Worm (Caenorhabditis elegans) whole organism, early embryonic: Measurements from ENCODE around the gene kcnl-3.

ENCODE experiments used
- aly-1 ChIP-seq: sonication (generic microtip); optimal IDR thresholded peaks from 2 replicates; lab custom pipeline; 2016; ENCODE audit warnings: missing genetic modification characterization, missing compliant biosample characterization
- ama-1 ChIP-seq: fragments of 150-350 bp; optimal IDR thresholded peaks from 2 replicates; lab custom pipeline; 2014
- ceh-13 ChIP-seq: fragments of 200-800 bp; sonication (Bioruptor generic); optimal IDR thresholded peaks from 2 replicates; lab custom pipeline; 2018; ENCODE audit warnings: mild to moderate bottlenecking, missing genetic modification characterization, missing compliant biosample characterization
- flt-1 ChIP-seq: fragments of 200-800 bp; sonication (Bioruptor generic); IDR thresholded peaks from 2 replicates; pipeline ENCODE4 v1.3.6; 2022; ENCODE audit warnings: missing genetic modification characterization, missing compliant biosample characterization
- hmbx-1 ChIP-seq: sonication (generic microtip); optimal IDR thresholded peaks from 2 replicates; lab custom pipeline; 2016; ENCODE audit warnings: mild to moderate bottlenecking, missing genetic modification characterization, missing compliant biosample characterization
- hmg-4 ChIP-seq: fragments of 200-800 bp; sonication (Bioruptor generic); optimal IDR thresholded peaks from 2 replicates; lab custom pipeline; 2018; ENCODE audit warnings: mild to moderate bottlenecking, missing genetic modification characterization, missing compliant biosample characterization
- hnd-1 ChIP-seq: sonication (generic microtip); optimal IDR thresholded peaks from 2 replicates; lab custom pipeline; 2016; ENCODE audit warnings: missing genetic modification characterization, missing compliant biosample characterization
- scrt-1 ChIP-seq: fragments of 200-800 bp; sonication (Bioruptor generic); IDR thresholded peaks from 2 replicates; pipeline ENCODE4 v1.3.6; 2022; ENCODE audit warnings: missing genetic modification characterization, missing compliant biosample characterization
- sea-1 ChIP-seq: fragments of 200-800 bp; sonication (Bioruptor generic); conservative IDR thresholded peaks from 2 replicates; pipeline ENCODE4 v1.3.6; 2022; ENCODE audit warnings: missing genetic modification characterization, missing compliant biosample characterization
- tbx-11 ChIP-seq: fragments of 200-800 bp; sonication (Bioruptor generic); IDR thresholded peaks from 2 replicates; pipeline ENCODE4 v1.3.6; 2022; ENCODE audit warnings: missing genetic modification characterization, missing compliant biosample characterization
- tbx-37 ChIP-seq: fragments of 200-800 bp; sonication (Bioruptor generic); conservative IDR thresholded peaks from 2 replicates; pipeline ENCODE4 v1.3.6; 2022; ENCODE audit warnings: missing genetic modification reagents, missing genetic modification characterization, missing compliant biosample characterization
- tra-4 ChIP-seq: sonication (generic microtip); optimal IDR thresholded peaks from 2 replicates; lab custom pipeline; 2017; ENCODE audit warnings: missing genetic modification characterization, missing compliant biosample characterization

DNA sequence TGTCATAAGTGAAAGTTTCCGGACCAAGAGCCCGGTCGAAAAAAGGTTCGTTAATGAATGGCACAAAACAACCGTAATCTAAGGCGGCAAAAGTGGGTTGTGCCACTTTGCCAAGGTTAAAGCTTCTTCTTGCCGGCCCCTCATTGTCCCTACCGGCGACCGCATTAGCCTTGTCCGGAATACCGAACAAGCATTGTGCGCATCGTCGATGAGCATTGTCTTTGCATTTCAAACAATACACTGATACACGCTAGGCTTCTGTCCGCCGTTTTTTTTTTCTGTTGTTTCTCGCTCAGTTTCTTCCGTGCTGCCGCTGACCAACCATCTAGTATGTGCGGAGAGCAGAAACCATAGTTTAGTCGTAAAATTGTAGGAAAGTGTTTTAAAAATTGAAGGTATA, 10.6 kb downstream of the kcnl-3 start, which contains the start of gene C03F11.2:
- TF ChIP-seq aly-1 (tag; lab: Kevin White, UChicago) (no peak), tbx-11 (GFP tag; lab: Robert Waterston, UW) (no peak), hmbx-1 (tag; lab: Kevin White, UChicago) (no peak), ama-1 (lab: Kevin White, UChicago) (no peak), hnd-1 (tag; lab: Kevin White, UChicago) (no peak), scrt-1 (GFP tag; lab: Robert Waterston, UW) (no peak), hmg-4 (no peak), flt-1 (GFP tag; lab: Robert Waterston, UW) (no peak), tra-4 (tag; lab: Kevin White, UChicago) (no peak), ceh-13 (GFP tag; lab: Kevin White, UChicago) (no peak), sea-1 (GFP tag; lab: Robert Waterston, UW) (no peak), tbx-37 (no peak)
